Worm (Caenorhabditis elegans): ENCODE data around the gene C50C3.1.

ce11 chrIII:8224769-8225168 is 33.0 kb downstream of the C50C3.1 start, which contains the start of gene mob-4:
- TF ChIP-seq him-1 (tag; optimal IDR thresholded peaks at IDR 0.05) (no peak), W03F9.2 (tag; optimal IDR thresholded peaks at IDR 0.05) (no peak), dao-5 (tag; optimal IDR thresholded peaks at IDR 0.05) (no peak)
